Worm (Caenorhabditis elegans): ENCODE data around the gene M01F1.9.

Gene M01F1.9

DNA sequence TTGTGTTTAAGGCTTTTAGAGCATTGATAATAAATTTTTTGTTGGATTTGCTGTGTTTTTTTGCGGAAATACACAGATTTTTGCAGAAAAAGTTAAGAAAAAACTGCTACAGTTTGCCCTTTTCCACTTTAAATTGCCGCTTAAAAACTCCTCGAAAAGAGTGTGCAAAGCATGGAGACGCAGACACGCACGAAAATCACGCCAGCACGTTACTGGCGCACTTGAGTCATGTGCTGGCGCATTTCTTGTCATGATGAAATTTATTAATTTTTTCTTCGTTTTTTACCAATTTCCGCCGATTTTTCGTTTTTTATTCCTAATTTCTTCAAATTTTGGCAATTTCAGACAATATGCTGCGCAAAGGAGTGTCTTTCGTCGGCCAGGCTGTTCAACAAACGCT is 38.8 kb downstream of the M01F1.9 start, which contains the start of gene C34C12.8:
Gene C34C12.8, plus strand, starts transcription at position 346 of the 400 bp plus-strand sequence.
- TF ChIP-seq unc-39 (tag; optimal IDR thresholded peaks at IDR 0.05) (no peak), tbx-8 (GFP tag; optimal IDR thresholded peaks at IDR 0.05) (peak; percentile 37), ces-1 (GFP tag; optimal IDR thresholded peaks at IDR 0.05) (peak; percentile 92), zip-8 (tag; optimal IDR thresholded peaks at IDR 0.05) (no peak), ceh-43 (GFP tag; optimal IDR thresholded peaks at IDR 0.05) (peak; percentile 32), ham-2 (GFP tag; optimal IDR thresholded peaks at IDR 0.05) (no peak), bed-3 (GFP tag; optimal IDR thresholded peaks at IDR 0.05) (no peak), flh-1 (GFP tag; optimal IDR thresholded peaks at IDR 0.05) (no peak), lin-32 (GFP tag; optimal IDR thresholded peaks at IDR 0.05) (no peak), mab-5 (tag; optimal IDR thresholded peaks at IDR 0.05) (no peak), drap-1 (GFP tag; optimal IDR thresholded peaks at IDR 0.05) (peak; percentile 39), sem-2 (GFP tag; optimal IDR thresholded peaks at IDR 0.05) (no peak), elt-1 (tag; optimal IDR thresholded peaks at IDR 0.05; ENCODE audit: borderline replicate concordance, insufficient read depth) (no peak), blmp-1 (tag; optimal IDR thresholded peaks at IDR 0.05) (no peak), mep-1 (tag; optimal IDR thresholded peaks at IDR 0.05) (peak; percentile 90), pha-4 (tag; optimal IDR thresholded peaks at IDR 0.05) (peak; percentile 90), cnd-1 (tag; optimal IDR thresholded peaks at IDR 0.05) (peak; percentile 56), nhr-76 (tag; optimal IDR thresholded peaks at IDR 0.05) (no peak), nhr-237 (tag; optimal IDR thresholded peaks at IDR 0.05) (peak; percentile 80), nhr-28 (tag; optimal IDR thresholded peaks at IDR 0.05) (peak; percentile 4), lsy-2 (tag; optimal IDR thresholded peaks at IDR 0.05) (peak; percentile 88), hlh-1 (tag; optimal IDR thresholded peaks at IDR 0.05) (peak; percentile 42), nhr-12 (tag; optimal IDR thresholded peaks at IDR 0.05) (no peak), M03D4.4 (tag; optimal IDR thresholded peaks at IDR 0.05) (peak; percentile 67), mls-2 (tag; optimal IDR thresholded peaks at IDR 0.05) (peak; percentile 51), unc-120 (tag; optimal IDR thresholded peaks at IDR 0.05; ENCODE audit: poor library complexity, severe bottlenecking) (peak; percentile 1), unc-62 (GFP tag; optimal IDR thresholded peaks at IDR 0.05) (peak; percentile 3), lin-13 (tag; optimal IDR thresholded peaks at IDR 0.05) (peak; percentile 95), ceh-83 (GFP tag; optimal IDR thresholded peaks at IDR 0.05) (no peak), ceh-39 (tag; optimal IDR thresholded peaks at IDR 0.05) (peak; percentile 62), sptf-1 (tag; optimal IDR thresholded peaks at IDR 0.05) (peak; percentile 67), elt-3 (tag; optimal IDR thresholded peaks at IDR 0.05) (no peak), ztf-11 (tag; optimal IDR thresholded peaks at IDR 0.05) (no peak), snpc-4 (tag; optimal IDR thresholded peaks at IDR 0.05) (no peak), nhr-2 (tag; optimal IDR thresholded peaks at IDR 0.05) (no peak)

DNA sequence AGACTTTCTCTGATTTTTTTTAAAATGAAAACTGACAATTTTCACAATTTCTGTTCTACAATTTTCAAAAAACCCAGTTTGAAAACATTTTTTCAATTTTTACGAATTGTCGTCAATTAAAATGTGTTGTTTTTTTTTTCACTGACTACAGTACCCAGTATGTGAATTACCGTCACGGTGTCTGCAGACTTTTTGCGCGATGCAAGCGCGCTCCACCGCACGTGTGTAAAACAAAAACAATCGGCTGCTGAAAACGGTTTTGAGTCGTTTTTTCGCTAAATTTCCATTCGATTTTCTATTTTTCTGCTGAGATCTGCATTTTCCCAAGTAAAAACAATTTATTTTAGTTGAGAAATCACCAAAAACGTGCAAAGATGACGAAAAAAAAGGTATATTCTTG is 42.6 kb downstream of the M01F1.9 start:
- TF ChIP-seq zip-8 (tag; optimal IDR thresholded peaks at IDR 0.05) (no peak), mls-2 (tag; optimal IDR thresholded peaks at IDR 0.05) (no peak), lin-13 (tag; optimal IDR thresholded peaks at IDR 0.05) (peak; percentile 92), M03D4.4 (tag; optimal IDR thresholded peaks at IDR 0.05) (no peak), unc-39 (tag; optimal IDR thresholded peaks at IDR 0.05) (no peak), ham-2 (GFP tag; optimal IDR thresholded peaks at IDR 0.05) (no peak), sem-2 (GFP tag; optimal IDR thresholded peaks at IDR 0.05) (no peak), tbx-8 (GFP tag; optimal IDR thresholded peaks at IDR 0.05) (peak; percentile 68), nhr-12 (tag; optimal IDR thresholded peaks at IDR 0.05) (no peak), ces-1 (GFP tag; optimal IDR thresholded peaks at IDR 0.05) (peak; percentile 88), blmp-1 (tag; optimal IDR thresholded peaks at IDR 0.05) (no peak), nhr-2 (tag; optimal IDR thresholded peaks at IDR 0.05) (peak; percentile 42), lsy-2 (tag; optimal IDR thresholded peaks at IDR 0.05) (peak; percentile 98), nhr-237 (tag; optimal IDR thresholded peaks at IDR 0.05) (peak; percentile 97), unc-62 (GFP tag; optimal IDR thresholded peaks at IDR 0.05) (no peak), pha-4 (tag; optimal IDR thresholded peaks at IDR 0.05) (peak; percentile 65), ceh-83 (GFP tag; optimal IDR thresholded peaks at IDR 0.05) (no peak), sptf-1 (tag; optimal IDR thresholded peaks at IDR 0.05) (peak; percentile 75), bed-3 (GFP tag; optimal IDR thresholded peaks at IDR 0.05) (no peak), flh-1 (GFP tag; optimal IDR thresholded peaks at IDR 0.05) (no peak), ztf-11 (tag; optimal IDR thresholded peaks at IDR 0.05) (peak; percentile 55), mab-5 (tag; optimal IDR thresholded peaks at IDR 0.05) (no peak), ceh-43 (GFP tag; optimal IDR thresholded peaks at IDR 0.05) (no peak), nhr-28 (tag; optimal IDR thresholded peaks at IDR 0.05) (no peak), hlh-1 (tag; optimal IDR thresholded peaks at IDR 0.05) (peak; percentile 37), snpc-4 (tag; optimal IDR thresholded peaks at IDR 0.05) (no peak), ceh-39 (tag; optimal IDR thresholded peaks at IDR 0.05) (peak; percentile 90), mep-1 (tag; optimal IDR thresholded peaks at IDR 0.05) (peak; percentile 98), elt-3 (tag; optimal IDR thresholded peaks at IDR 0.05) (peak; percentile 57), unc-120 (tag; optimal IDR thresholded peaks at IDR 0.05; ENCODE audit: poor library complexity, severe bottlenecking) (peak; percentile 30), nhr-76 (tag; optimal IDR thresholded peaks at IDR 0.05) (no peak), elt-1 (tag; optimal IDR thresholded peaks at IDR 0.05; ENCODE audit: borderline replicate concordance, insufficient read depth) (no peak), drap-1 (GFP tag; optimal IDR thresholded peaks at IDR 0.05) (peak; percentile 57), lin-32 (GFP tag; optimal IDR thresholded peaks at IDR 0.05) (no peak), cnd-1 (tag; optimal IDR thresholded peaks at IDR 0.05) (peak; percentile 6)

All from whole organism, mixed stage, embryonic.